Worm (Caenorhabditis elegans) whole organism, L4/young adult: ENCODE results near the gene mrps-33.

Experiments used
- dao-5 ChIP-seq: sonication (generic microtip); optimal IDR thresholded peaks from 2 replicates; lab custom pipeline; 2016; ENCODE audit warnings: missing genotype, missing genetic modification characterization, moderate library complexity, missing compliant biosample characterization
- him-1 ChIP-seq: sonication (generic microtip); optimal IDR thresholded peaks from 2 replicates; lab custom pipeline; 2016; ENCODE audit warnings: missing genotype, missing genetic modification reagents, missing genetic modification characterization, missing compliant biosample characterization

DNA sequence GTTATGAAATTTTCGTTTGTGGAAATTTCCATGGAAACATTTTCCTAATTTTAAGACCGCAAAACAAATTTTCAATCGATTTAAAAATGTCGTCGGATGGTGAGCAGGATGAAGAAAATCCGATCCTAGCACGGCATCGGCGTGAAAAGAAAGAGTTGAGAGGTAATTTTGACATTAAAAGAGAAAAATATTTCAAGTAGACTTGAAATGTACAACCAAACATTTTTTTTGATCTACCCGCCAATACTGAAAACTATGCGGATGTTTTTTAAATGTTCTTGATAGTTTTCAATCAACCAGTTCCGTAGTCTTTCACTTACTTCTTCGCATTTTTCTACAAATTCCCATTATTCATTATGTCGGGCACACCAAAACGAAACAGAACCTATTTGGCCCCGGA, 11.7 kb downstream of the mrps-33 start, which contains the start of gene otub-3:
- no peak for TF ChIP-seq dao-5
- TF ChIP-seq him-1 (tag; lab: Kevin White, UChicago): no peak
